Fruit fly (Drosophila melanogaster): ENCODE data around the gene mrt.

- TF ChIP-seq cnc (optimal IDR thresholded peaks at IDR 0.05), result no peak
- TF ChIP-seq tj (GFP tag; optimal IDR thresholded peaks at IDR 0.05), result no peak
- TF ChIP-seq Clk (GFP tag; optimal IDR thresholded peaks at IDR 0.05), result no peak
Observed at dm6 chr3R:27265330-27265729, 17.1 kb downstream of the mrt start, which contains the start of the genes CG14262 and CG14260.

Data from whole organism, adult.